Worm (Caenorhabditis elegans) whole organism, midembryonic: ENCODE measurements around the gene meg-1.

Experiments used
- cog-1 ChIP-seq: sonication (generic microtip); optimal IDR thresholded peaks from 2 replicates; lab custom pipeline; 2016; ENCODE audit warnings: missing genetic modification characterization, missing compliant biosample characterization
- flt-1 ChIP-seq: fragments of 200-800 bp; sonication (Bioruptor generic); IDR thresholded peaks from 2 replicates; pipeline ENCODE4 v1.3.6; 2022; ENCODE audit warnings: missing genetic modification characterization, missing compliant biosample characterization
- med-1 ChIP-seq: sonication (generic microtip); optimal IDR thresholded peaks from 2 replicates; lab custom pipeline; 2017; ENCODE audit warnings: missing genetic modification characterization, mild to moderate bottlenecking, missing compliant biosample characterization, antibody characterized with exemption, missing genetic modification reagents; ENCODE audit not compliant: insufficient read depth
- ref-1 ChIP-seq: fragments of 200-800 bp; sonication (Bioruptor generic); conservative IDR thresholded peaks from 2 replicates; pipeline ENCODE4 v1.3.6; 2022; ENCODE audit warnings: missing genetic modification reagents, missing genetic modification characterization, missing compliant biosample characterization
- tab-1 ChIP-seq: fragments of 200-800 bp; sonication (Bioruptor generic); IDR thresholded peaks from 2 replicates; pipeline ENCODE4 v1.3.6; 2022; ENCODE audit warnings: missing genetic modification characterization, missing compliant biosample characterization
- ztf-23 ChIP-seq: fragments of 200-800 bp; sonication (Bioruptor generic); IDR thresholded peaks from 2 replicates; pipeline ENCODE4 v1.3.6; 2022; ENCODE audit warnings: missing genetic modification reagents, missing genetic modification characterization, missing compliant biosample characterization
- ztf-29 ChIP-seq: fragments of 200-800 bp; sonication (Bioruptor generic); IDR thresholded peaks from 2 replicates; pipeline ENCODE4 v1.3.6; 2022; ENCODE audit warnings: missing genetic modification reagents, missing genetic modification characterization, missing compliant biosample characterization

DNA sequence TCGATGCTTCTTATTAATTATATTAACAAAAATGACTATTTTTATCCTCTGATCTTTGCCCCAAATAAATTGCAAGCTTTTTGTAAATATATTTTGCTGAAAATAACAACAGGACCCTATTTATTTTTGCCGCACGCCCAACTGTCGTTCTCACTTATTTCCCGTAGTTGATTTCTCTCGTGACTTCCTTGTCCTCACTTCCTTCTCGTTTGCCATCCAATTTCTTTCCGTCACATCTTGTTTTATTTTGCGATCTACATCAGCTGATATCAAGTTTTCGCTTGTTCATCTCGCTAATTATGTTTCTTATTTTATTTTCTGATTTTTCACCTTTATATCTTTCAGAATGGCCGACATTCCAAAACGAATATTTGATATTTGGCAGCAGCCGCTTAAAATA is 45.9 kb upstream of the meg-1 start, which contains the start of gene F48F7.5:
- no peak for TF ChIP-seq flt-1 (GFP tag; lab: Robert Waterston, UW)
- TF ChIP-seq ztf-29 (GFP tag; lab: Robert Waterston, UW), result no peak
- no peak for TF ChIP-seq tab-1
- no peak for TF ChIP-seq ztf-23 (GFP tag; lab: Robert Waterston, UW)
- TF ChIP-seq med-1 (GFP tag; lab: Kevin White, UChicago), result no peak
- TF ChIP-seq cog-1 (tag; lab: Kevin White, UChicago), result no peak
- TF ChIP-seq ref-1 (GFP tag; lab: Robert Waterston, UW), result no peak
